Worm (Caenorhabditis elegans) whole organism, late embryonic: Measurements from ENCODE around the gene F11C1.10.

Experiments used
- ceh-24 ChIP-seq: sonication (generic microtip); optimal IDR thresholded peaks from 2 replicates; lab custom pipeline; 2016; ENCODE audit warnings: mild to moderate bottlenecking, missing genetic modification characterization, missing compliant biosample characterization
- ceh-30 ChIP-seq: fragments of 150-350 bp; optimal IDR thresholded peaks from 2 replicates; lab custom pipeline; 2014; ENCODE audit warnings: missing biosample characterization, missing genetic modification characterization
- dmd-4 ChIP-seq: sonication (generic microtip); optimal IDR thresholded peaks from 2 replicates; lab custom pipeline; 2016; ENCODE audit warnings: borderline replicate concordance, missing genetic modification characterization, missing compliant biosample characterization
- elt-2 ChIP-seq: sonication (generic microtip); optimal IDR thresholded peaks from 2 replicates; lab custom pipeline; 2016; ENCODE audit warnings: missing genetic modification reagents, missing genetic modification characterization, missing compliant biosample characterization
- elt-4 ChIP-seq: sonication (generic microtip); optimal IDR thresholded peaks from 2 replicates; lab custom pipeline; 2016; ENCODE audit warnings: missing genetic modification characterization, missing compliant biosample characterization
- ets-4 ChIP-seq: sonication (generic microtip); optimal IDR thresholded peaks from 2 replicates; lab custom pipeline; 2016; ENCODE audit warnings: missing genetic modification characterization, missing compliant biosample characterization
- nfya-1 ChIP-seq: sonication (generic microtip); optimal IDR thresholded peaks from 2 replicates; lab custom pipeline; 2017; ENCODE audit warnings: missing genetic modification characterization, mild to moderate bottlenecking, missing compliant biosample characterization, antibody characterized with exemption, moderate library complexity
- pax-1 ChIP-seq: fragments of 150-350 bp; optimal IDR thresholded peaks from 2 replicates; lab custom pipeline; 2014; ENCODE audit warnings: missing biosample characterization, missing genetic modification characterization
- pqm-1 ChIP-seq: sonication (generic microtip); optimal IDR thresholded peaks from 2 replicates; lab custom pipeline; 2016; ENCODE audit warnings: missing genetic modification characterization, missing compliant biosample characterization
- sox-4 ChIP-seq: sonication (generic microtip); optimal IDR thresholded peaks from 2 replicates; lab custom pipeline; 2017; ENCODE audit warnings: mild to moderate bottlenecking, missing genetic modification characterization, inconsistent platforms, missing compliant biosample characterization
- tbx-2 ChIP-seq: sonication (generic microtip); optimal IDR thresholded peaks from 2 replicates; lab custom pipeline; 2016; ENCODE audit warnings: missing genetic modification characterization, missing compliant biosample characterization
- unc-3 ChIP-seq, 2 experiments: fragments of 200-800 bp in 1 of 2; sonication (Bioruptor generic) in 1 of 2; sonication (generic microtip) in 1 of 2; conservative IDR thresholded peaks in 1 of 2; optimal IDR thresholded peaks in 1 of 2; 2 replicates each; pipeline versions ENCODE4 v1.3.6 to Lab custom; 2016 to 2022; ENCODE audit warnings: missing compliant biosample characterization in 2 of 2, missing genetic modification characterization in 2 of 2, missing genetic modification reagents in 1 of 2
- unc-55 ChIP-seq: sonication (generic microtip); optimal IDR thresholded peaks from 2 replicates; lab custom pipeline; 2017; ENCODE audit warnings: missing biosample characterization, missing genetic modification reagents, missing genetic modification characterization

DNA sequence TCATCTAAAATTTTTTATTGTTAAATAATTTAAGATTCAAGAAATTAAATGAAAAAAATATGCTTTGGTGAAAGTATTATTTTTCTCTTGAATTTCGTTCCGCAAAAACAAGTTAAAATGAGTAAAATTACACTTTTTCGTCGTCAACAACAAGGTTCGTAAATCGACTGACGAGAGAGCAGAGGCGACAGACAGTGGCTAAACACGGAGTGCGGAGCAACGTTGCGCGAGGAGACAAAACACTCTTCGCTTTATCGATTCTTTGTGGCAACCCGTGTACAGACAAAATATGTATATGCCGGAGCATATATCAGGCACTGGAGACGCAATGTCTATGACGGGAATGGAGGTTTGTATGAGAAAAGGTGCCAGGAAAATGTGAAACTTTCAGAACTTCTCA lies 12.3 kb downstream of the F11C1.10 start, which contains the start of gene F11C1.7:
- TF ChIP-seq nfya-1 (no peak), sox-4 (no peak), elt-4 (no peak), tbx-2 (tag; lab: Kevin White, UChicago) (no peak), unc-3 (GFP tag; conservative IDR thresholded peaks at IDR 0.05; lab: Robert Waterston, UW) (no peak), unc-3 (tag; optimal IDR thresholded peaks at IDR 0.05; lab: Kevin White, UChicago) (no peak), elt-2 (tag; lab: Kevin White, UChicago) (no peak), pax-1 (tag; lab: Kevin White, UChicago) (no peak), ceh-24 (tag; lab: Kevin White, UChicago) (no peak), ceh-30 (tag; lab: Kevin White, UChicago) (no peak), dmd-4 (tag; lab: Kevin White, UChicago) (no peak), unc-55 (GFP tag; lab: Kevin White, UChicago) (no peak), ets-4 (no peak), pqm-1 (tag; lab: Kevin White, UChicago) (no peak)
